Fruit fly (Drosophila melanogaster) ovary, adult (tissue): Measurements from ENCODE around the gene Exo70.

Experiments used
- CG17801 ChIP-seq: fragments of 200-800 bp; optimal IDR thresholded peaks from 2 replicates; lab custom pipeline; 2019; ENCODE audit warnings: missing biosample characterization, mild to moderate bottlenecking, missing genetic modification characterization, moderate library complexity; ENCODE audit not compliant: partially characterized antibody

Gene Exo70

dm6 chr3L:8457866-8458766 lies 46.5 kb downstream of the Exo70 start:
- peak; percentile 77 for TF ChIP-seq CG17801 (GFP tag; lab: Kevin White, UChicago)

dm6 chr3L:8458767-8459614 lies 47.3 kb downstream of the Exo70 start:
- no peak for TF ChIP-seq CG17801 (GFP tag; lab: Kevin White, UChicago)

dm6 chr3L:8459615-8460004 lies 48.0 kb downstream of the Exo70 start:
- no peak for TF ChIP-seq CG17801 (GFP tag; lab: Kevin White, UChicago)

DNA sequence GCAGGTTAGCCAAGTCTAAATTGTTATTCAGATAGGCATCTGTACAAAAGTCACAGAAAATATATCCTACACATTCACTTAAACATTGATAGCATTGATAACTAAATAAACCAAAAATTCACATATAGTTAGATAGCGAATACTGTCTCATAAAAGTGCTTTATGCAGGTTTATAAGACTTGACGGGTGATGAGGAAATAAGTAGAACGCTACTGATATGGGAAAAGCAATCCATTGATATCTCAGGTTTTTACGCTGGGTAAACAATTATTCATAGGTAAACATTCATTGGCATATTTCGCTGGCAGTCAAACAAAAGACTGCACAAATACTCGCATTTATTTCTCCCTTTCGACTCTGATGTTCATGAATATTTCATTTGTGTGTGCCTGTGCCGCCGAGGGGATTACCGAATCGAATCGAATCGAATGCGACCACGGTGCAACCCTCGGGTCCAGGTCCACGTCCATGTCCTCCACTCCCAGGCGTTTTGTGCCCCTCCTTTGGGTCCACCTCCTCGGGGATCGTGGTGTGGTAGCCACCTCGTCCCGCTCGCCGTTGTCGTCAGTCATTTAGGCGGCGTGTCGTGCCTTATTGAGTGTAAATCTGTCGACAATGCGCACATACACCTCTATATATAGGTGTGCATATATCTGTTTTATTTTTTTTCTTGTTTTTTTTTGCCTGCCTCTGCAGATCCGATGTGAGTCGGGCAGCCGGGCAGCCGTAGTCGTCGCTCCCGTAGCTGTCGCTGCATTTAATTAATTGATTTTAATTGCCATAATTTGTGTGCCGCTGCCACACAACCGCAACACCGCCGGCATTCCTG lies 48.6 kb downstream of the Exo70 start:
- no peak for TF ChIP-seq CG17801 (GFP tag; lab: Kevin White, UChicago)

- TF ChIP-seq CG17801 (GFP tag; lab: Kevin White, UChicago), result no peak
These were observed 49.8 kb downstream of the Exo70 start for dm6 chr3L:8461229-8462004.
